Fruit fly (Drosophila melanogaster): ENCODE measurements around the gene CG14227.

Gene CG14227

DNA sequence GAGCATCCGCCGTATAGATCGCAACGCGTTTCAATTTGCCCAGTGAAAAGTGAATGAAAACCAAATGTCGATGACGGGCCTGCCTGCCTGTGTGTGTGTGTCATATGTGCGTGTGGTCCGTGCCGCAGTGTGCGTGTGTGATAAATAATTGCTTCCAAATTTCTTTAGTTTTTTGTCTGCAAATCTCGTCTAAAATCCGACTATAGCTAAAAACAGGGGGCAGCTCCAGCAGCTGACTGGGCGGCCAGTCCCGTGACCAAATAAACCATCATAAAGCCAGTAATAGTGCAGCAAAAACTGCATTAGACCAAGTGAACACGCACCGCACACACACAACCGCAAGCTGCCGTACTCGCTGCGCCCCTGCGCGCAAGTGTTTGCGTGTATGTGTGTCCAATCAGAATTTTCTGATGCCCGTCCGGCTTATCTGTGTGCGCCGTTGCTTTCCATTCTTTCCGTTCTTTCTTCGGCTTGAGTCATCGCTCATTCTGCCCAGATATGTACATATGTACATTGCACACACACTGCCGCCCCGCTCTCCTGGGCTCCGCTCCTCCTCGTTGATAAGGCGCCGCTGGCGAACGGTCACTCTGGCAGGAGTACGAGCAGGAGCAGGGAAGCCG is 8.6 kb upstream of the CG14227 start:
- TF ChIP-seq h (GFP tag; optimal IDR thresholded peaks at IDR 0.05) (peak; percentile 38), br (GFP tag; optimal IDR thresholded peaks at IDR 0.05) (no peak), dsf (GFP tag; optimal IDR thresholded peaks at IDR 0.05; ENCODE audit: borderline replicate concordance) (no peak), sv (GFP tag; optimal IDR thresholded peaks at IDR 0.05) (no peak), Rel (GFP tag; optimal IDR thresholded peaks at IDR 0.05) (no peak), Rel (tag; optimal IDR thresholded peaks at IDR 0.05) (peak; percentile 9), Sp1 (GFP tag; optimal IDR thresholded peaks at IDR 0.05) (peak; percentile 12), Dfd (GFP tag; optimal IDR thresholded peaks at IDR 0.05) (no peak), N (GFP tag; optimal IDR thresholded peaks at IDR 0.05) (peak; percentile 96), tai (GFP tag; optimal IDR thresholded peaks at IDR 0.05) (no peak), rgr (GFP tag; optimal IDR thresholded peaks at IDR 0.05) (peak; percentile 30), Hr83 (GFP tag; optimal IDR thresholded peaks at IDR 0.05; ENCODE audit: poor library complexity, severe bottlenecking) (peak; percentile 62), Hnf4 (GFP tag; optimal IDR thresholded peaks at IDR 0.05) (no peak), lola (GFP tag; optimal IDR thresholded peaks at IDR 0.05) (no peak), CG32264 (GFP tag; optimal IDR thresholded peaks at IDR 0.05) (no peak), dl (GFP tag; optimal IDR thresholded peaks at IDR 0.05; ENCODE audit: insufficient read depth in 1 of 2, partially characterized antibody in 2 of 2) (no peak), foxo (GFP tag; optimal IDR thresholded peaks at IDR 0.05) (peak in 1 of 2 experiments; percentile 7), usp (GFP tag; optimal IDR thresholded peaks at IDR 0.05) (no peak), psq (GFP tag; optimal IDR thresholded peaks at IDR 0.05) (peak; percentile 44), brk (GFP tag; optimal IDR thresholded peaks at IDR 0.05) (no peak), OdsH (GFP tag; optimal IDR thresholded peaks at IDR 0.05) (peak; percentile 19), Abd-B (GFP tag; optimal IDR thresholded peaks at IDR 0.05) (peak; percentile 50), Hr78 (GFP tag; optimal IDR thresholded peaks at IDR 0.05) (no peak), sage (GFP tag; optimal IDR thresholded peaks at IDR 0.05) (no peak), HLH106 (tag; optimal IDR thresholded peaks at IDR 0.05) (peak; percentile 20), jim (GFP tag; optimal IDR thresholded peaks at IDR 0.05) (no peak), fru (GFP tag; optimal IDR thresholded peaks at IDR 0.05) (no peak), CrebA (GFP tag; optimal IDR thresholded peaks at IDR 0.05; ENCODE audit: borderline replicate concordance) (no peak), woc (GFP tag; optimal IDR thresholded peaks at IDR 0.05) (no peak), CG9705 (GFP tag; optimal IDR thresholded peaks at IDR 0.05) (peak; percentile 48), Dif (GFP tag; optimal IDR thresholded peaks at IDR 0.05; ENCODE audit: partially characterized antibody) (peak; percentile 16), dmrt93B (GFP tag; optimal IDR thresholded peaks at IDR 0.05) (no peak), Vsx2 (GFP tag; optimal IDR thresholded peaks at IDR 0.05; ENCODE audit: partially characterized antibody) (no peak), pan (optimal IDR thresholded peaks at IDR 0.05) (no peak), Jra (GFP tag; optimal IDR thresholded peaks at IDR 0.05) (peak; percentile 41), Myc (optimal IDR thresholded peaks at IDR 0.05) (no peak), GATAd (GFP tag; optimal IDR thresholded peaks at IDR 0.05) (no peak), Mio (GFP tag; optimal IDR thresholded peaks at IDR 0.05) (no peak), ey (GFP tag; optimal IDR thresholded peaks at IDR 0.05) (no peak)

DNA sequence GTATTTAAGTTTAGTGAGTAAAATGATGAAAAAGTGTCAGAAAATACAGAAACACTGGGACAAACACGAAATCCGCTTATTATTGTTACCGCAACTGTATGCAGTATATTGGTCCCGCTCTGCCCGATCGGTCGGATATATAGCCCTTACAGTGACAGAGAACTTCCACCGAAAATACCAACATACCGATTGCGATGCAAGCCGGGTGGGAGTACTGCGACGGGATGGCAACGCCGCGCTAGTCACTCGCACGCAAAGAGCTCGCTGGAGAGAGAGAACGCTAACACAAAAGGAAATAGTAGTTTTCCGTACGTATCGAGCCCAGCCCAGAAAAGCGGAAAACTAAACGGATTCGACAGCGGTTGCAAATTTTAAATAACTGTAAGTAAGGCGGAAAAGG is 8.1 kb upstream of the CG14227 start, which contains the start of gene Cdc42:
TSS of gene Cdc42 (plus strand) at position 247 of the 400 bp plus-strand sequence.
- TF ChIP-seq ey (GFP tag; optimal IDR thresholded peaks at IDR 0.05) (no peak), Hr83 (GFP tag; optimal IDR thresholded peaks at IDR 0.05; ENCODE audit: poor library complexity, severe bottlenecking) (peak; percentile 12)

Data from whole organism, wandering third instar larva.